Worm (Caenorhabditis elegans): ENCODE measurements around the gene lelo-1.
A peak's percentile ranks its signal among the peaks of the same experiment; 100 is the strongest.

The lelo-1 gene

ce11 chrII:6250782-6251461, 4.8 kb downstream of the lelo-1 start, which contains the start of gene phb-2 (continued):
- TF ChIP-seq ceh-48 (tag; optimal IDR thresholded peaks at IDR 0.05) (no peak), unc-3 (GFP tag; conservative IDR thresholded peaks at IDR 0.05) (no peak), unc-3 (tag; optimal IDR thresholded peaks at IDR 0.05) (no peak), sdc-2 (tag; optimal IDR thresholded peaks at IDR 0.05) (no peak), tbx-2 (tag; optimal IDR thresholded peaks at IDR 0.05) (peak; percentile 31), fax-1 (tag; optimal IDR thresholded peaks at IDR 0.05) (no peak), C08G9.2 (tag; optimal IDR thresholded peaks at IDR 0.05) (no peak), nhr-232 (tag; optimal IDR thresholded peaks at IDR 0.05) (no peak), pha-2 (tag; optimal IDR thresholded peaks at IDR 0.05) (no peak), ceh-22 (tag; optimal IDR thresholded peaks at IDR 0.05) (no peak), pqm-1 (tag; optimal IDR thresholded peaks at IDR 0.05) (no peak), sox-2 (GFP tag; IDR thresholded peaks at IDR 0.05) (no peak), pag-3 (tag; optimal IDR thresholded peaks at IDR 0.05; ENCODE audit: borderline replicate concordance) (no peak), gmeb-2 (tag; optimal IDR thresholded peaks at IDR 0.05) (no peak), ceh-14 (tag; optimal IDR thresholded peaks at IDR 0.05) (no peak), ceh-2 (tag; optimal IDR thresholded peaks at IDR 0.05) (no peak), F13H6.1 (tag; optimal IDR thresholded peaks at IDR 0.05) (no peak), che-1 (tag; optimal IDR thresholded peaks at IDR 0.05) (no peak), Y22D7AL.16 (tag; optimal IDR thresholded peaks at IDR 0.05) (no peak), ceh-19 (GFP tag; optimal IDR thresholded peaks at IDR 0.05) (no peak), nfya-1 (tag; optimal IDR thresholded peaks at IDR 0.05) (peak; percentile 80), hlh-13 (GFP tag; optimal IDR thresholded peaks at IDR 0.05) (no peak), lim-6 (tag; optimal IDR thresholded peaks at IDR 0.05) (no peak), elt-2 (tag; optimal IDR thresholded peaks at IDR 0.05) (peak; percentile 63), syd-9 (tag; optimal IDR thresholded peaks at IDR 0.05) (no peak), lin-11 (tag; optimal IDR thresholded peaks at IDR 0.05) (no peak)

- TF ChIP-seq unc-86 (tag; optimal IDR thresholded peaks at IDR 0.05) (no peak), Y22D7AL.16 (tag; optimal IDR thresholded peaks at IDR 0.05) (no peak), dve-1 (tag; optimal IDR thresholded peaks at IDR 0.05) (no peak), syd-9 (tag; optimal IDR thresholded peaks at IDR 0.05) (no peak), ceh-48 (tag; optimal IDR thresholded peaks at IDR 0.05) (no peak), sox-2 (GFP tag; IDR thresholded peaks at IDR 0.05) (no peak), pha-2 (tag; optimal IDR thresholded peaks at IDR 0.05) (no peak), ceh-6 (GFP tag; optimal IDR thresholded peaks at IDR 0.05) (no peak), ceh-24 (tag; optimal IDR thresholded peaks at IDR 0.05) (no peak), unc-42 (tag; optimal IDR thresholded peaks at IDR 0.05) (no peak), npax-4 (tag; optimal IDR thresholded peaks at IDR 0.05) (no peak), elt-4 (tag; optimal IDR thresholded peaks at IDR 0.05) (no peak)
Observed at ce11 chrII:6252707-6253106, 6.6 kb downstream of the lelo-1 start.

- TF ChIP-seq fkh-10 (GFP tag; optimal IDR thresholded peaks at IDR 0.05) (no peak), pros-1 (tag; optimal IDR thresholded peaks at IDR 0.05) (no peak), che-1 (tag; optimal IDR thresholded peaks at IDR 0.05) (no peak), sdc-2 (tag; optimal IDR thresholded peaks at IDR 0.05) (no peak), nhr-232 (tag; optimal IDR thresholded peaks at IDR 0.05) (no peak), tbx-2 (tag; optimal IDR thresholded peaks at IDR 0.05) (no peak), npax-4 (tag; optimal IDR thresholded peaks at IDR 0.05) (no peak), dmd-4 (tag; optimal IDR thresholded peaks at IDR 0.05; ENCODE audit: borderline replicate concordance) (no peak), pat-9 (tag; optimal IDR thresholded peaks at IDR 0.05) (no peak), ama-1 (optimal IDR thresholded peaks at IDR 0.05) (no peak), ttx-3 (tag; optimal IDR thresholded peaks at IDR 0.05) (no peak), nfya-1 (tag; optimal IDR thresholded peaks at IDR 0.05) (no peak), K09A11.1 (tag; optimal IDR thresholded peaks at IDR 0.05; ENCODE audit: insufficient read depth) (no peak), elt-4 (tag; optimal IDR thresholded peaks at IDR 0.05) (no peak), F13H6.1 (tag; optimal IDR thresholded peaks at IDR 0.05) (no peak), ceh-22 (tag; optimal IDR thresholded peaks at IDR 0.05) (no peak), pax-1 (tag; optimal IDR thresholded peaks at IDR 0.05) (no peak)
Observed at ce11 chrII:6256024-6256423, 9.9 kb downstream of the lelo-1 start, which contains the start of gene F13H8.5. Gene F13H8.5, minus strand, starts transcription at chrII:6256124.

Data from whole organism, late embryonic.